Worm (Caenorhabditis elegans): ENCODE measurements around the gene marg-1.

DNA sequence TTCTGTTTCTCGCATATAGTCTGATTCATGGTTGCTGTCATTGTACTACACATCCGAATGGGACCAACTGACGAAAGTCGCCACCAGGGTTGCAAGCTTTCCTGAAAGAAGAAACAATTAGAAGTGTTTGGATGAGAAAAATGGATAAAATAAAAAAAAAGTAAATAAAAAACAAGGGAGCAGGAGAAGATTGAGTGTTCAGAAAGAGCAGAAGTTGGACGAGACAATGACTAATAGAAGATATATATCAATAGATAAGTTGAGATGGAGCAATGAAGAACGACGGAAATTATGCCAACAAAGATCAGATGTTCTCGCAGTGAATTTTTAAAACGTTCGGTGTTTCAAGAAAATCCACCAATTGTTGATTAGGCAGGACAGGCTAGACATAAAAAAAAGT, 45.9 kb upstream of the marg-1 start, which contains the start of gene fkh-9:
- TF ChIP-seq ceh-36 (tag; optimal IDR thresholded peaks at IDR 0.05) (no peak), hmg-4 (GFP tag; optimal IDR thresholded peaks at IDR 0.05) (no peak), ama-1 (optimal IDR thresholded peaks at IDR 0.05) (no peak), aly-1 (tag; optimal IDR thresholded peaks at IDR 0.05) (no peak), ets-7 (tag; optimal IDR thresholded peaks at IDR 0.05) (no peak), tbx-11 (GFP tag; IDR thresholded peaks at IDR 0.05) (no peak), pes-1 (GFP tag; IDR thresholded peaks at IDR 0.05) (no peak), flt-1 (GFP tag; IDR thresholded peaks at IDR 0.05) (no peak), scrt-1 (GFP tag; IDR thresholded peaks at IDR 0.05) (no peak)

All from whole organism, early embryonic.